Worm (Caenorhabditis elegans) whole organism, L4 larva: ENCODE results near the gene mltn-13.

Source experiments
- F10B5.3 ChIP-seq: sonication (generic microtip); optimal IDR thresholded peaks from 2 replicates; lab custom pipeline; 2016; ENCODE audit warnings: mild to moderate bottlenecking, missing genetic modification characterization, missing compliant biosample characterization
- Y5F2A.4 ChIP-seq: fragments of 200-800 bp; sonication (Bioruptor generic); optimal IDR thresholded peaks from 2 replicates; lab custom pipeline; 2018; ENCODE audit warnings: mild to moderate bottlenecking, missing genetic modification characterization, missing compliant biosample characterization
- aha-1 ChIP-seq: fragments of 150-350 bp; peaks from one replicate; lab custom pipeline; 2014; ENCODE audit warnings: missing biosample characterization, missing genetic modification characterization
- arid-1 ChIP-seq: fragments of 200-800 bp; sonication (Bioruptor generic); conservative IDR thresholded peaks from 2 replicates; pipeline ENCODE4 v1.3.6; 2022; ENCODE audit warnings: missing genetic modification reagents, missing genetic modification characterization, missing compliant biosample characterization
- ceh-44 ChIP-seq: fragments of 200-800 bp; sonication (Bioruptor generic); IDR thresholded peaks from 2 replicates; pipeline ENCODE4 v1.3.6; 2022; ENCODE audit warnings: missing genetic modification reagents, missing genetic modification characterization, missing compliant biosample characterization
- daf-16 ChIP-seq, 3 experiments: sonication (generic microtip); optimal IDR thresholded peaks; 2 replicates each; lab custom pipeline; 2016 to 2017; ENCODE audit warnings: missing genetic modification characterization in 3 of 3, missing genetic modification reagents in 3 of 3, mild to moderate bottlenecking in 2 of 3, missing compliant biosample characterization in 2 of 3, missing biosample characterization in 1 of 3, moderate library complexity in 1 of 3
- dmd-6 ChIP-seq: fragments of 200-800 bp; sonication (Bioruptor generic); IDR thresholded peaks from 2 replicates; pipeline ENCODE4 v1.3.6; 2022; ENCODE audit warnings: missing genetic modification reagents, missing genetic modification characterization, missing compliant biosample characterization
- dmd-8 ChIP-seq: fragments of 200-800 bp; sonication (Bioruptor generic); IDR thresholded peaks from 2 replicates; pipeline ENCODE4 v1.3.6; 2022; ENCODE audit warnings: missing genetic modification characterization, missing compliant biosample characterization
- dmd-9 ChIP-seq: fragments of 200-800 bp; sonication (Bioruptor generic); IDR thresholded peaks from 2 replicates; pipeline ENCODE4 v1.3.6; 2022; ENCODE audit warnings: missing genetic modification reagents, missing genetic modification characterization, missing compliant biosample characterization
- duxl-1 ChIP-seq: sonication (generic microtip); optimal IDR thresholded peaks from 2 replicates; lab custom pipeline; 2016; ENCODE audit warnings: mild to moderate bottlenecking, missing genetic modification characterization, moderate library complexity, missing compliant biosample characterization; ENCODE audit not compliant: poor library complexity
- dve-1 ChIP-seq: sonication (generic microtip); optimal IDR thresholded peaks from 2 replicates; lab custom pipeline; 2017; ENCODE audit warnings: antibody characterized with exemption, mild to moderate bottlenecking, missing genetic modification characterization, missing compliant biosample characterization; ENCODE audit not compliant: insufficient read depth
- fkh-10 ChIP-seq: fragments of 150-350 bp; optimal IDR thresholded peaks from 2 replicates; lab custom pipeline; 2014; ENCODE audit warnings: missing biosample characterization, missing genetic modification reagents, missing genetic modification characterization
- hif-1 ChIP-seq, 2 experiments: sonication (generic microtip); optimal IDR thresholded peaks; 2 replicates each; lab custom pipeline; 2016 to 2017; ENCODE audit warnings: missing compliant biosample characterization in 2 of 2, missing genetic modification characterization in 2 of 2, missing genetic modification reagents in 2 of 2, missing genotype in 2 of 2, mild to moderate bottlenecking in 1 of 2
- hlh-11 ChIP-seq: fragments of 200-800 bp; sonication (Bioruptor generic); optimal IDR thresholded peaks from 2 replicates; lab custom pipeline; 2018; ENCODE audit warnings: mild to moderate bottlenecking, missing genetic modification characterization, missing compliant biosample characterization
- hlh-30 ChIP-seq: sonication (generic microtip); optimal IDR thresholded peaks from 2 replicates; lab custom pipeline; 2017; ENCODE audit warnings: antibody characterized with exemption, mild to moderate bottlenecking, missing genetic modification characterization, missing compliant biosample characterization; ENCODE audit not compliant: insufficient read depth
- hmg-1.1 ChIP-seq: fragments of 200-800 bp; sonication (Bioruptor generic); IDR thresholded peaks from 2 replicates; pipeline ENCODE4 v1.3.6; 2022; ENCODE audit warnings: missing genetic modification reagents, missing genetic modification characterization, missing compliant biosample characterization
- jun-1 ChIP-seq: fragments of 150-350 bp; optimal IDR thresholded peaks from 2 replicates; lab custom pipeline; 2014; ENCODE audit warnings: missing biosample characterization, missing genetic modification reagents, missing genetic modification characterization
- lim-7 ChIP-seq: fragments of 200-800 bp; sonication (Bioruptor generic); IDR thresholded peaks from 2 replicates; pipeline ENCODE4 v1.3.6; 2022; ENCODE audit warnings: missing genetic modification characterization, missing compliant biosample characterization
- lsy-2 ChIP-seq, 2 experiments: fragments of 150-350 bp in 1 of 2; sonication (generic microtip) in 1 of 2; optimal IDR thresholded peaks; 2 replicates each; lab custom pipeline; 2014 to 2017; ENCODE audit warnings: missing biosample characterization in 2 of 2, missing genetic modification characterization in 2 of 2
- madf-9 ChIP-seq: fragments of 200-800 bp; sonication (Bioruptor generic); conservative IDR thresholded peaks from 2 replicates; pipeline ENCODE4 v1.3.6; 2022; ENCODE audit warnings: missing genetic modification reagents, missing genetic modification characterization, missing compliant biosample characterization
- mdl-1 ChIP-seq, 2 experiments: fragments of 150-350 bp in 1 of 2; sonication (generic microtip) in 1 of 2; optimal IDR thresholded peaks; 2 replicates each; lab custom pipeline; 2014 to 2017; ENCODE audit warnings: missing biosample characterization in 2 of 2, missing genetic modification characterization in 2 of 2
- mes-2 ChIP-seq: sonication (generic microtip); optimal IDR thresholded peaks from 2 replicates; lab custom pipeline; 2016; ENCODE audit warnings: missing genotype, mild to moderate bottlenecking, missing genetic modification characterization, missing compliant biosample characterization; ENCODE audit not compliant: poor library complexity, severe bottlenecking
- mxl-2 ChIP-seq: fragments of 200-800 bp; sonication (Bioruptor generic); conservative IDR thresholded peaks from 2 replicates; pipeline ENCODE4 v1.3.6; 2022; ENCODE audit warnings: missing genetic modification reagents, missing genetic modification characterization, missing compliant biosample characterization
- nhr-11 ChIP-seq: fragments of 150-350 bp; optimal IDR thresholded peaks from 2 replicates; lab custom pipeline; 2014; ENCODE audit warnings: missing biosample characterization, missing genetic modification characterization
- nhr-28 ChIP-seq: fragments of 150-350 bp; optimal IDR thresholded peaks from 2 replicates; lab custom pipeline; 2014; ENCODE audit warnings: missing biosample characterization, missing genetic modification characterization
- nhr-41 ChIP-seq: fragments of 200-800 bp; sonication (Bioruptor generic); IDR thresholded peaks from 2 replicates; pipeline ENCODE4 v1.3.6; 2022; ENCODE audit warnings: missing genetic modification reagents, missing genetic modification characterization, missing compliant biosample characterization
- nhr-76 ChIP-seq: fragments of 150-350 bp; optimal IDR thresholded peaks from 2 replicates; lab custom pipeline; 2014; ENCODE audit warnings: missing biosample characterization, missing genetic modification characterization
- nhr-77 ChIP-seq: fragments of 150-350 bp; optimal IDR thresholded peaks from 2 replicates; lab custom pipeline; 2014; ENCODE audit warnings: missing biosample characterization, missing genetic modification characterization
- pha-4 ChIP-seq, 2 experiments: fragments of 150-350 bp in 1 of 2; fragments of 200-800 bp in 1 of 2; sonication (Bioruptor generic) in 1 of 2; IDR thresholded peaks in 1 of 2; optimal IDR thresholded peaks in 1 of 2; 2 replicates each; pipeline versions ENCODE4 v1.3.6 to Lab custom; 2014 to 2022; ENCODE audit warnings: missing genetic modification characterization in 2 of 2, missing genetic modification reagents in 2 of 2, missing biosample characterization in 1 of 2, missing compliant biosample characterization in 1 of 2
- pqm-1 ChIP-seq: sonication (generic microtip); optimal IDR thresholded peaks from 2 replicates; lab custom pipeline; 2017; ENCODE audit warnings: missing biosample characterization, missing genetic modification characterization
- rbr-2 ChIP-seq: sonication (generic microtip); optimal IDR thresholded peaks from 2 replicates; lab custom pipeline; 2016; ENCODE audit warnings: missing genotype, missing genetic modification characterization, missing compliant biosample characterization
- set-16 ChIP-seq: fragments of 200-800 bp; sonication (Bioruptor generic); IDR thresholded peaks from 2 replicates; pipeline ENCODE4 v1.3.6; 2022; ENCODE audit warnings: missing genetic modification reagents, missing genetic modification characterization, missing compliant biosample characterization
- tra-1 ChIP-seq: fragments of 200-800 bp; sonication (Bioruptor generic); IDR thresholded peaks from 2 replicates; pipeline ENCODE4 v1.3.6; 2022; ENCODE audit warnings: missing genetic modification reagents, missing genetic modification characterization, missing compliant biosample characterization
- zfp-2 ChIP-seq: sonication (generic microtip); optimal IDR thresholded peaks from 2 replicates; lab custom pipeline; 2016; ENCODE audit warnings: mild to moderate bottlenecking, missing genetic modification characterization, missing compliant biosample characterization
- ztf-11 ChIP-seq: fragments of 150-350 bp; optimal IDR thresholded peaks from 2 replicates; lab custom pipeline; 2014; ENCODE audit warnings: missing biosample characterization, missing genetic modification characterization

mltn-13 gene

DNA sequence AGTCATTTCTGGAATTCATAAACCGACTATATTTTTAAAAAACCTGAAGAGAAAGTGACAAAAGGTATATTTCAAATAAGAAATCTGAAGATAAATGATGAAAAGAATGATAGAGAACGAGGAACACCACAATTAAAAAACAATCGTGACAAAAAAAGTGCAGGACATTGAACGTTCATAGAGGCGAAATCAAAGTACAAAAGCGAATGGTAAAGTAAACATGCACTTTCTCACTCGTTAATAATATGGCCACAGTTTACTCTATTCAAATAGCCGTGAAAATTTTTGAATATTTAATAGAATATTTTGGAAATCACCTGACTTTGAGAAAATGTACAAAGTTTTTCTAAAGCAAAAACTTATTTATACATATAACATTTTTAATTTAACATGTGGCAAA, 44.0 kb upstream of the mltn-13 start, which contains the start of gene F46H6.5:
Gene F46H6.5, minus strand, starts transcription at position 10 of the 400 bp plus-strand sequence.
- no peak for TF ChIP-seq mxl-2 (GFP tag; lab: Robert Waterston, UW)
- no peak for TF ChIP-seq daf-16 (GFP tag; optimal IDR thresholded peaks at IDR 0.05; lab: Kevin White, UChicago)
- peak; percentile 50 for TF ChIP-seq daf-16 (tag; optimal IDR thresholded peaks at IDR 0.05; lab: Kevin White, UChicago)
- no peak for TF ChIP-seq pha-4 (GFP tag; IDR thresholded peaks at IDR 0.05; lab: Robert Waterston, UW)
- TF ChIP-seq pha-4 (tag; optimal IDR thresholded peaks at IDR 0.05; lab: Kevin White, UChicago) = peak; percentile 55
- TF ChIP-seq dve-1 (tag; lab: Kevin White, UChicago) = peak; percentile 37
- TF ChIP-seq dmd-8 (GFP tag; lab: Robert Waterston, UW) = no peak
- TF ChIP-seq ceh-44 (GFP tag; lab: Robert Waterston, UW) = no peak
- TF ChIP-seq, all 104 proteins: peak for 3

DNA sequence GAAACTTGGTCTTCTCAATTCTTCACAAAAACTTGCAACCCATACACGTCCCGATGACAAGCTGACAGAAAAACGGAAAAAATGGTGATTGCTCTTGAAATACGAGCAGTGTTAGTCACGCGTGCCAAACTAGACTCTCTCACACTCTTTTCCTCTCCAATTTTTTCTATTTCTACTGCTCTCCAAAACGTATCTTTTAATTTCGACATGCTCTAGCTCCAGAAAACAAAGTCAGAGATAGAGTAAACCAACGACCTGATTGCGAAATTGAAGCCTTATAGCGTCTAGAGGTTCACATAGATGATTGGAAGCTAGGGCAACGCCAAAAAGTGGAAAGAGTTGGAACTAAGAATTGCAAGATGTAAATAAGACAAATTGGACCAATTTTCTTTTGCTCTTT, 42.2 kb upstream of the mltn-13 start:
- TF ChIP-seq mdl-1 (tag; optimal IDR thresholded peaks at IDR 0.05; lab: Kevin White, UChicago) (peak in 1 of 2 experiments; percentile 15), madf-9 (no peak), nhr-11 (tag; lab: Kevin White, UChicago) (peak; percentile 81), lsy-2 (tag; optimal IDR thresholded peaks at IDR 0.05; lab: Kevin White, UChicago) (peak in 1 of 2 experiments; percentile 33), hlh-30 (tag; lab: Kevin White, UChicago) (peak; percentile 55), dmd-9 (no peak), nhr-28 (tag; lab: Kevin White, UChicago) (no peak)
- TF ChIP-seq, all 104 proteins: peak for 4

DNA sequence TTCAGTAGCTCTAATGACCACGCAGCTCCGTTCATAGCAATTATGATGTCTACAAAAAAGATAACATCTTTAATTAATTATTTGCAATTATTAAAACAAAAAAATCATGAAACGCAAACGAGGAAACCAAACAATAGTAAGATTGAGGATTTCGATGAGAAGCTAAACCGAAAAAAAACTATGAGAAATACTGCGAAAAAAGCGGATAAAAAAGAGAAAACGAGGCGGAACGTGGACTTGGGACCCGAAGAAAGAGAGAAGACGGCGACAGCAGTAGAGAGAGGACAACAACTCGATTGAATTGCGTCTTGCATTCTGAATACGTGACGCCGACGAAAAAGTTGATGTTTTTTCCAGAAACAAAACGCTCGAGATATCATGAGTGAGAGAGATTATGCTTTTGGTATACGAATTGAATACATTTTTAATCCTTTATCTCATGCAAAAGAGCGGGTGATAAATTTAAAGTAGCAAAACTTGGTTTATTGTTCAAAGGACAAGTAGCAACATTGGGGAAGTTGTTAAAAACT, 40.7 kb upstream of the mltn-13 start, which contains the start of gene ncr-1:
Gene ncr-1, minus strand, starts transcription at position 51 of the 530 bp plus-strand sequence.
- peak; percentile 12 for TF ChIP-seq rbr-2 (tag; lab: Kevin White, UChicago)
- TF ChIP-seq zfp-2 (tag; lab: Kevin White, UChicago) = no peak
- peak in 1 of 2 experiments; percentile 15 for TF ChIP-seq lsy-2 (tag; optimal IDR thresholded peaks at IDR 0.05; lab: Kevin White, UChicago)
- TF ChIP-seq hif-1 (tag; optimal IDR thresholded peaks at IDR 0.05; lab: Kevin White, UChicago) = peak in 1 of 2 experiments; percentile 13
- TF ChIP-seq fkh-10 (GFP tag; lab: Kevin White, UChicago) = peak; percentile 52
- TF ChIP-seq aha-1 (tag; lab: Kevin White, UChicago) = peak; percentile 98

DNA sequence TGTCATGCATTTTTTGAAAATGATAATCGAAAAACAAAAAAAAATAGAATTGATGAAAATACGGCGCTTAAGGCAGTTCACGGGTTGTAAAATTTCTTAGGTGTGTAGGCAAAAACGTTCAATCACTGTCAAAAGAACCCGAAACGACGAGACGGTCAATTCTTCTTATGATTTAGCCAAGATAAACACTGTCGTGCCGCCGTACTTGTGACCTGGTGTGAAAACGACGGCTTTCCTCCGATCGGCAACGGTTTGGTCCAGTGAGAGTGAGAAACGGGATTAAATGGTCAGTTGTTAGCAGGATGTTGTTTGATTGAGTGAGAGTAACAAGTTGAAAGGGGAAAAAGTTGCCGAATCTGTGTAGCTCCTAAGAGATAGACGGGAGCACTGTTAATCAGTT, 35.9 kb upstream of the mltn-13 start:
- TF ChIP-seq set-16 (GFP tag; lab: Robert Waterston, UW) (no peak), arid-1 (GFP tag; lab: Robert Waterston, UW) (no peak), duxl-1 (no peak), aha-1 (tag; lab: Kevin White, UChicago) (peak; percentile 15), jun-1 (tag; lab: Kevin White, UChicago) (no peak), fkh-10 (GFP tag; lab: Kevin White, UChicago) (no peak), ztf-11 (tag; lab: Kevin White, UChicago) (no peak), tra-1 (no peak), nhr-41 (GFP tag; lab: Robert Waterston, UW) (no peak), hlh-30 (tag; lab: Kevin White, UChicago) (peak; percentile 62), mxl-2 (GFP tag; lab: Robert Waterston, UW) (no peak), nhr-28 (tag; lab: Kevin White, UChicago) (peak; percentile 7), F10B5.3 (no peak), lim-7 (GFP tag; lab: Robert Waterston, UW) (no peak)
- TF ChIP-seq, all 104 proteins: peak for 3

DNA sequence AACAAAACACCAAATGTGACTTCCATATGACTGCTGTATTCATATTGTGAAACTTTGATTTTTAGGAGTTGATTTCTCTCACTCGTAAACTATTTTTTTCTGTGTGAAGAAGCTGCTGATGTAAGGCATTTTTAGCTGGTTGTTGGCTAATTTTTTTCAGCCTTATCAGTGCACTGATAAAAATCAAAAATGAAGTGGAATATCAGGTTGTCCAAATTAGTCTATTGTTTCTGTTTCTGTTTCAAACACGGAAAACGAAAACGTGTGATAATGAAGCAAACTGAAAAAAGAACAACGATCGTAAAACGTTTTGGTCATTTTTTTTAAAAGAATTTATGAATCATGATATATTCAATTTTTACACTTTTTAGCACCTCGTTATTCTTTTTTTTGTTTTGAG, 32.6 kb upstream of the mltn-13 start:
- TF ChIP-seq pqm-1 = peak; percentile 90
- peak; percentile 36 for TF ChIP-seq dmd-6 (GFP tag; lab: Robert Waterston, UW)
- TF ChIP-seq dmd-8 (GFP tag; lab: Robert Waterston, UW) = no peak
- peak; percentile 55 for TF ChIP-seq dve-1 (tag; lab: Kevin White, UChicago)
- no peak for TF ChIP-seq nhr-76 (tag; lab: Kevin White, UChicago)
- TF ChIP-seq Y5F2A.4 (GFP tag; lab: Kevin White, UChicago) = no peak
- no peak for TF ChIP-seq daf-16 (GFP tag; optimal IDR thresholded peaks at IDR 0.05; lab: Kevin White, UChicago)
- TF ChIP-seq daf-16 (tag; optimal IDR thresholded peaks at IDR 0.05; lab: Kevin White, UChicago) = peak; percentile 65
- no peak for TF ChIP-seq mes-2 (tag; lab: Kevin White, UChicago)
- TF ChIP-seq hmg-1.1 = no peak
- TF ChIP-seq arid-1 (GFP tag; lab: Robert Waterston, UW) = no peak
- peak; percentile 62 for TF ChIP-seq hlh-11 (tag; lab: Kevin White, UChicago)
- TF ChIP-seq nhr-28 (tag; lab: Kevin White, UChicago) = peak; percentile 70
- no peak for TF ChIP-seq mxl-2 (GFP tag; lab: Robert Waterston, UW)
- peak; percentile 9 for TF ChIP-seq nhr-77 (tag; lab: Kevin White, UChicago)
